Worm (Caenorhabditis elegans) whole organism, L4/young adult: ENCODE results near the gene oac-54.

Experiments used
- W03F9.2 ChIP-seq: fragments of 150-350 bp; optimal IDR thresholded peaks from 2 replicates; lab custom pipeline; 2014; ENCODE audit warnings: missing biosample characterization, missing genetic modification characterization
- him-1 ChIP-seq: sonication (generic microtip); optimal IDR thresholded peaks from 2 replicates; lab custom pipeline; 2016; ENCODE audit warnings: missing genotype, missing genetic modification reagents, missing genetic modification characterization, missing compliant biosample characterization

- no peak for TF ChIP-seq W03F9.2
- no peak for TF ChIP-seq him-1 (tag; lab: Kevin White, UChicago)
These were observed 37.6 kb upstream of the oac-54 start for ce11 chrII:9120329-9120728.
